Worm (Caenorhabditis elegans): Measurements from ENCODE around the gene rsd-2.

The rsd-2 gene

ce11 chrIV:13559020-13559419, 19.0 kb upstream of the rsd-2 start:
- TF ChIP-seq cog-1 (tag; optimal IDR thresholded peaks at IDR 0.05), result no peak
- TF ChIP-seq klf-2 (GFP tag; conservative IDR thresholded peaks at IDR 0.05), result no peak
- TF ChIP-seq ztf-23 (GFP tag; IDR thresholded peaks at IDR 0.05), result no peak
- TF ChIP-seq ref-1 (GFP tag; conservative IDR thresholded peaks at IDR 0.05), result no peak
- TF ChIP-seq tab-1 (GFP tag; IDR thresholded peaks at IDR 0.05), result no peak
- no peak for TF ChIP-seq ztf-29 (GFP tag; IDR thresholded peaks at IDR 0.05)
- no peak for TF ChIP-seq med-1 (GFP tag; optimal IDR thresholded peaks at IDR 0.05; ENCODE audit: insufficient read depth)
- TF ChIP-seq flt-1 (GFP tag; IDR thresholded peaks at IDR 0.05), result no peak
- no peak for TF ChIP-seq T22C8.4 (GFP tag; IDR thresholded peaks at IDR 0.05)

ce11 chrIV:13557393-13557792, 17.3 kb upstream of the rsd-2 start:
- TF ChIP-seq T22C8.4 (GFP tag; IDR thresholded peaks at IDR 0.05) (no peak), cog-1 (tag; optimal IDR thresholded peaks at IDR 0.05) (no peak), ref-1 (GFP tag; conservative IDR thresholded peaks at IDR 0.05) (no peak), klf-2 (GFP tag; conservative IDR thresholded peaks at IDR 0.05) (no peak), ztf-23 (GFP tag; IDR thresholded peaks at IDR 0.05) (no peak), ztf-29 (GFP tag; IDR thresholded peaks at IDR 0.05) (no peak), tab-1 (GFP tag; IDR thresholded peaks at IDR 0.05) (no peak), flt-1 (GFP tag; IDR thresholded peaks at IDR 0.05) (no peak), med-1 (GFP tag; optimal IDR thresholded peaks at IDR 0.05; ENCODE audit: insufficient read depth) (no peak)

ce11 chrIV:13555508-13555907, 15.4 kb upstream of the rsd-2 start:
- TF ChIP-seq ztf-23 (GFP tag; IDR thresholded peaks at IDR 0.05) (no peak), ref-1 (GFP tag; conservative IDR thresholded peaks at IDR 0.05) (no peak), med-1 (GFP tag; optimal IDR thresholded peaks at IDR 0.05; ENCODE audit: insufficient read depth) (no peak), T22C8.4 (GFP tag; IDR thresholded peaks at IDR 0.05) (no peak), klf-2 (GFP tag; conservative IDR thresholded peaks at IDR 0.05) (no peak), tab-1 (GFP tag; IDR thresholded peaks at IDR 0.05) (no peak), ztf-29 (GFP tag; IDR thresholded peaks at IDR 0.05) (no peak), flt-1 (GFP tag; IDR thresholded peaks at IDR 0.05) (no peak), cog-1 (tag; optimal IDR thresholded peaks at IDR 0.05) (no peak)

- TF ChIP-seq ztf-23 (GFP tag; IDR thresholded peaks at IDR 0.05) (no peak), med-1 (GFP tag; optimal IDR thresholded peaks at IDR 0.05; ENCODE audit: insufficient read depth) (no peak), cog-1 (tag; optimal IDR thresholded peaks at IDR 0.05) (no peak), ztf-29 (GFP tag; IDR thresholded peaks at IDR 0.05) (no peak), T22C8.4 (GFP tag; IDR thresholded peaks at IDR 0.05) (no peak), ref-1 (GFP tag; conservative IDR thresholded peaks at IDR 0.05) (no peak), tab-1 (GFP tag; IDR thresholded peaks at IDR 0.05) (no peak), klf-2 (GFP tag; conservative IDR thresholded peaks at IDR 0.05) (no peak), flt-1 (GFP tag; IDR thresholded peaks at IDR 0.05) (no peak)
Measured at ce11 chrIV:13554350-13554749, 14.3 kb upstream of the rsd-2 start.

- TF ChIP-seq flt-1 (GFP tag; IDR thresholded peaks at IDR 0.05) (no peak), cog-1 (tag; optimal IDR thresholded peaks at IDR 0.05) (no peak), med-1 (GFP tag; optimal IDR thresholded peaks at IDR 0.05; ENCODE audit: insufficient read depth) (no peak), ref-1 (GFP tag; conservative IDR thresholded peaks at IDR 0.05) (no peak), tab-1 (GFP tag; IDR thresholded peaks at IDR 0.05) (no peak), T22C8.4 (GFP tag; IDR thresholded peaks at IDR 0.05) (no peak), ztf-23 (GFP tag; IDR thresholded peaks at IDR 0.05) (no peak), klf-2 (GFP tag; conservative IDR thresholded peaks at IDR 0.05) (no peak), ztf-29 (GFP tag; IDR thresholded peaks at IDR 0.05) (no peak)
Measured at ce11 chrIV:13549350-13549749, 9.3 kb upstream of the rsd-2 start.

ce11 chrIV:13548188-13548587, 8.1 kb upstream of the rsd-2 start, which contains the start of gene F52G2.3:
F52G2.3 (minus strand) TSS chrIV:13548230.
- no peak for TF ChIP-seq klf-2 (GFP tag; conservative IDR thresholded peaks at IDR 0.05)
- TF ChIP-seq med-1 (GFP tag; optimal IDR thresholded peaks at IDR 0.05; ENCODE audit: insufficient read depth), result no peak
- no peak for TF ChIP-seq ref-1 (GFP tag; conservative IDR thresholded peaks at IDR 0.05)
- no peak for TF ChIP-seq cog-1 (tag; optimal IDR thresholded peaks at IDR 0.05)
- TF ChIP-seq flt-1 (GFP tag; IDR thresholded peaks at IDR 0.05), result no peak
- TF ChIP-seq T22C8.4 (GFP tag; IDR thresholded peaks at IDR 0.05), result no peak
- TF ChIP-seq ztf-29 (GFP tag; IDR thresholded peaks at IDR 0.05), result no peak
- no peak for TF ChIP-seq tab-1 (GFP tag; IDR thresholded peaks at IDR 0.05)

ce11 chrIV:13538901-13539300, 1.2 kb downstream of the rsd-2 start:
- TF ChIP-seq cog-1 (tag; optimal IDR thresholded peaks at IDR 0.05) (no peak), tab-1 (GFP tag; IDR thresholded peaks at IDR 0.05) (no peak), flt-1 (GFP tag; IDR thresholded peaks at IDR 0.05) (no peak), klf-2 (GFP tag; conservative IDR thresholded peaks at IDR 0.05) (no peak), ztf-29 (GFP tag; IDR thresholded peaks at IDR 0.05) (no peak), ref-1 (GFP tag; conservative IDR thresholded peaks at IDR 0.05) (no peak), T22C8.4 (GFP tag; IDR thresholded peaks at IDR 0.05) (no peak), med-1 (GFP tag; optimal IDR thresholded peaks at IDR 0.05; ENCODE audit: insufficient read depth) (no peak), ztf-23 (GFP tag; IDR thresholded peaks at IDR 0.05) (no peak)

ce11 chrIV:13525223-13525622, 14.8 kb downstream of the rsd-2 start:
- TF ChIP-seq med-1 (GFP tag; optimal IDR thresholded peaks at IDR 0.05; ENCODE audit: insufficient read depth) (no peak), T22C8.4 (GFP tag; IDR thresholded peaks at IDR 0.05) (no peak), ztf-23 (GFP tag; IDR thresholded peaks at IDR 0.05) (no peak), klf-2 (GFP tag; conservative IDR thresholded peaks at IDR 0.05) (no peak), ztf-29 (GFP tag; IDR thresholded peaks at IDR 0.05) (no peak), flt-1 (GFP tag; IDR thresholded peaks at IDR 0.05) (no peak), cog-1 (tag; optimal IDR thresholded peaks at IDR 0.05) (no peak), ref-1 (GFP tag; conservative IDR thresholded peaks at IDR 0.05) (no peak), tab-1 (GFP tag; IDR thresholded peaks at IDR 0.05) (no peak)

- TF ChIP-seq klf-2 (GFP tag; conservative IDR thresholded peaks at IDR 0.05) (no peak), ref-1 (GFP tag; conservative IDR thresholded peaks at IDR 0.05) (no peak), med-1 (GFP tag; optimal IDR thresholded peaks at IDR 0.05; ENCODE audit: insufficient read depth) (no peak), T22C8.4 (GFP tag; IDR thresholded peaks at IDR 0.05) (peak; percentile 50), ztf-23 (GFP tag; IDR thresholded peaks at IDR 0.05) (no peak), flt-1 (GFP tag; IDR thresholded peaks at IDR 0.05) (no peak), cog-1 (tag; optimal IDR thresholded peaks at IDR 0.05) (no peak)
Measured at ce11 chrIV:13521785-13522184, 18.3 kb downstream of the rsd-2 start, which contains the start of gene dcap-2. dcap-2 (minus strand) TSS chrIV:13521870.

- TF ChIP-seq cog-1 (tag; optimal IDR thresholded peaks at IDR 0.05) (no peak), klf-2 (GFP tag; conservative IDR thresholded peaks at IDR 0.05) (no peak), ztf-23 (GFP tag; IDR thresholded peaks at IDR 0.05) (no peak), tab-1 (GFP tag; IDR thresholded peaks at IDR 0.05) (no peak), ref-1 (GFP tag; conservative IDR thresholded peaks at IDR 0.05) (no peak), med-1 (GFP tag; optimal IDR thresholded peaks at IDR 0.05; ENCODE audit: insufficient read depth) (no peak), T22C8.4 (GFP tag; IDR thresholded peaks at IDR 0.05) (no peak), ztf-29 (GFP tag; IDR thresholded peaks at IDR 0.05) (no peak), flt-1 (GFP tag; IDR thresholded peaks at IDR 0.05) (no peak)
Measured at ce11 chrIV:13513010-13513409, 27.1 kb downstream of the rsd-2 start.
